Fruit fly (Drosophila melanogaster) whole organism, embryonic: Measurements from ENCODE around the gene CG43116.

ENCODE experiments used
- CG10267 ChIP-seq: fragments of 200-800 bp; sonication (Bioruptor generic); optimal IDR thresholded peaks from 2 replicates; lab custom pipeline; 2018; ENCODE audit warnings: missing biosample characterization, mild to moderate bottlenecking, missing genetic modification characterization, moderate library complexity
- CG10543 ChIP-seq: fragments of 200-800 bp; sonication (Bioruptor generic); optimal IDR thresholded peaks from 3 replicates; lab custom pipeline; 2017; ENCODE audit warnings: missing biosample characterization, mild to moderate bottlenecking, missing genetic modification characterization, moderate library complexity
- CG11398 ChIP-seq: fragments of 200-800 bp; sonication (Bioruptor generic); optimal IDR thresholded peaks from 2 replicates; lab custom pipeline; 2016; ENCODE audit warnings: missing biosample characterization, missing genetic modification characterization
- CG12659 ChIP-seq: fragments of 200-800 bp; sonication (Bioruptor generic); optimal IDR thresholded peaks from 3 replicates; lab custom pipeline; 2017; ENCODE audit warnings: mild to moderate bottlenecking, missing biosample characterization, missing genetic modification reagents, missing genetic modification characterization
- CG13123 ChIP-seq: fragments of 200-800 bp; sonication (Bioruptor generic); optimal IDR thresholded peaks from 2 replicates; lab custom pipeline; 2016; ENCODE audit warnings: missing biosample characterization, missing genetic modification characterization
- CG13894 ChIP-seq: fragments of 200-800 bp; sonication (Bioruptor generic); optimal IDR thresholded peaks from 3 replicates; lab custom pipeline; 2018; ENCODE audit warnings: missing biosample characterization, mild to moderate bottlenecking, missing genetic modification characterization, moderate library complexity
- CG15601 ChIP-seq: fragments of 200-800 bp; sonication (Bioruptor generic); optimal IDR thresholded peaks from 3 replicates; lab custom pipeline; 2019; ENCODE audit warnings: missing biosample characterization, mild to moderate bottlenecking, missing genetic modification characterization, moderate library complexity
- CG18599 ChIP-seq: fragments of 200-800 bp; sonication (Bioruptor generic); optimal IDR thresholded peaks from 3 replicates; lab custom pipeline; 2017; ENCODE audit warnings: missing biosample characterization, missing genetic modification characterization, mild to moderate bottlenecking, moderate library complexity, missing genetic modification reagents
- CG2116 ChIP-seq: fragments of 200-800 bp; sonication (Bioruptor generic); optimal IDR thresholded peaks from 3 replicates; lab custom pipeline; 2018; ENCODE audit warnings: missing biosample characterization, mild to moderate bottlenecking, missing genetic modification characterization
- CG31365 ChIP-seq: fragments of 200-800 bp; sonication (Bioruptor generic); optimal IDR thresholded peaks from 2 replicates; lab custom pipeline; 2018; ENCODE audit warnings: missing biosample characterization, mild to moderate bottlenecking, missing genetic modification characterization
- CG3726 ChIP-seq: fragments of 200-800 bp; sonication (Bioruptor generic); IDR thresholded peaks from 3 replicates; pipeline ENCODE4, ENCODE4 v1.3.6; 2022; ENCODE audit warnings: missing biosample characterization, missing genetic modification characterization
- CG3995 ChIP-seq: fragments of 200-800 bp; sonication (Bioruptor generic); optimal IDR thresholded peaks from 3 replicates; lab custom pipeline; 2016; ENCODE audit warnings: missing biosample characterization, missing genetic modification characterization
- CG42726 ChIP-seq: fragments of 200-800 bp; sonication (Bioruptor generic); IDR thresholded peaks from 2 replicates; pipeline ENCODE4 v1.3.6; 2022; ENCODE audit warnings: missing biosample characterization, missing genetic modification characterization; ENCODE audit not compliant: partially characterized antibody
- CG4820 ChIP-seq: fragments of 200-800 bp; sonication (Bioruptor generic); optimal IDR thresholded peaks from 3 replicates; lab custom pipeline; 2016; ENCODE audit warnings: missing biosample characterization, missing genetic modification characterization
- CG6175 ChIP-seq: fragments of 200-800 bp; sonication (Bioruptor generic); IDR thresholded peaks from 3 replicates; pipeline ENCODE4 v1.3.6; 2022; ENCODE audit warnings: missing biosample characterization, missing genetic modification characterization
- CG7556 ChIP-seq: fragments of 200-800 bp; sonication (Bioruptor generic); optimal IDR thresholded peaks from 2 replicates; lab custom pipeline; 2017; ENCODE audit warnings: missing biosample characterization, mild to moderate bottlenecking, missing genetic modification characterization
- CG7786 ChIP-seq: fragments of 200-800 bp; sonication (Bioruptor generic); optimal IDR thresholded peaks from 2 replicates; lab custom pipeline; 2016; ENCODE audit warnings: missing biosample characterization, missing genetic modification characterization
- CG7987 ChIP-seq: fragments of 200-800 bp; sonication (Bioruptor generic); optimal IDR thresholded peaks from 2 replicates; lab custom pipeline; 2018; ENCODE audit warnings: missing biosample characterization, mild to moderate bottlenecking, missing genetic modification characterization, moderate library complexity
- CG8290 ChIP-seq, 3 experiments: fragments of 200-800 bp; sonication (Bioruptor generic); optimal IDR thresholded peaks; 2 replicates each; lab custom pipeline; 2016 to 2019; ENCODE audit warnings: missing biosample characterization in 3 of 3, missing genetic modification characterization in 3 of 3, mild to moderate bottlenecking in 2 of 3, moderate library complexity in 1 of 3
- CG8359 ChIP-seq: fragments of 200-800 bp; sonication (Bioruptor generic); optimal IDR thresholded peaks from 2 replicates; lab custom pipeline; 2017; ENCODE audit warnings: missing biosample characterization, mild to moderate bottlenecking, missing genetic modification characterization, borderline replicate concordance
- CG9797 ChIP-seq: fragments of 200-800 bp; sonication (Bioruptor generic); optimal IDR thresholded peaks from 3 replicates; lab custom pipeline; 2018; ENCODE audit warnings: missing biosample characterization, mild to moderate bottlenecking, missing genetic modification characterization
- Chrac-16 ChIP-seq: fragments of 200-800 bp; sonication (Bioruptor generic); optimal IDR thresholded peaks from 3 replicates; lab custom pipeline; 2016; ENCODE audit warnings: missing biosample characterization, missing genetic modification characterization
- CoRest ChIP-seq: fragments of 200-800 bp; sonication (Bioruptor generic); optimal IDR thresholded peaks from 3 replicates; lab custom pipeline; 2018; ENCODE audit warnings: missing biosample characterization, mild to moderate bottlenecking, missing genetic modification characterization, moderate library complexity
- D ChIP-seq, 2 experiments: fragments of 200-800 bp in 1 of 2; fragments of >200 bp in 1 of 2; sonication (Bioruptor generic) in 1 of 2; optimal IDR thresholded peaks; 2 replicates in 1 of 2; 3 replicates in 1 of 2; lab custom pipeline; 2017; ENCODE audit warnings: mild to moderate bottlenecking in 1 of 2, missing biosample characterization in 1 of 2, missing genetic modification characterization in 1 of 2, missing genetic modification reagents in 1 of 2
- Dek ChIP-seq: fragments of 200-800 bp; sonication (Bioruptor generic); optimal IDR thresholded peaks from 3 replicates; lab custom pipeline; 2019; ENCODE audit warnings: missing biosample characterization, mild to moderate bottlenecking, missing genetic modification characterization, moderate library complexity
- Dfd ChIP-seq, 2 experiments: fragments of >200 bp; optimal IDR thresholded peaks; 2 replicates each; lab custom pipeline; 2017; ENCODE audit warnings: missing biosample characterization in 2 of 2, missing genetic modification characterization in 2 of 2
- E2f2 ChIP-seq: fragments of 200-800 bp; sonication (Bioruptor generic); IDR thresholded peaks from 2 replicates; pipeline ENCODE4 v1.3.6; 2022; ENCODE audit warnings: missing biosample characterization, missing genetic modification characterization
- Ets97D ChIP-seq: fragments of 200-800 bp; sonication (Bioruptor generic); optimal IDR thresholded peaks from 3 replicates; lab custom pipeline; 2016; ENCODE audit warnings: missing biosample characterization, missing genetic modification characterization
- HLHmδ ChIP-seq: fragments of 200-800 bp; sonication (Bioruptor generic); optimal IDR thresholded peaks from 2 replicates; lab custom pipeline; 2018; ENCODE audit warnings: missing biosample characterization, mild to moderate bottlenecking, missing genetic modification characterization, moderate library complexity
- Hand ChIP-seq: fragments of 200-800 bp; sonication (Bioruptor generic); optimal IDR thresholded peaks from 2 replicates; lab custom pipeline; 2017; ENCODE audit warnings: mild to moderate bottlenecking, missing biosample characterization, missing genetic modification reagents, missing genetic modification characterization
- Lpt ChIP-seq: fragments of >200 bp; optimal IDR thresholded peaks from 2 replicates; lab custom pipeline; 2018; ENCODE audit warnings: missing biosample characterization, missing genetic modification characterization
- MTF-1 ChIP-seq: fragments of 200-800 bp; sonication (Bioruptor generic); optimal IDR thresholded peaks from 2 replicates; lab custom pipeline; 2018; ENCODE audit warnings: missing biosample characterization, mild to moderate bottlenecking, missing genetic modification characterization, borderline replicate concordance
- Med ChIP-seq: fragments of 200-800 bp; sonication (Bioruptor generic); peaks from one replicate; lab custom pipeline; 2016; ENCODE audit warnings: missing biosample characterization, missing genetic modification characterization, mild to moderate bottlenecking, inconsistent platforms, moderate library complexity
- Sox100B ChIP-seq: fragments of 200-800 bp; sonication (Bioruptor generic); optimal IDR thresholded peaks from 3 replicates; lab custom pipeline; 2018; ENCODE audit warnings: missing biosample characterization, mild to moderate bottlenecking, missing genetic modification characterization
- crc ChIP-seq: fragments of 200-800 bp; sonication (Bioruptor generic); optimal IDR thresholded peaks from 2 replicates; lab custom pipeline; 2016; ENCODE audit warnings: missing biosample characterization, missing genetic modification characterization
- dan ChIP-seq: fragments of 200-800 bp; sonication (Bioruptor generic); IDR thresholded peaks from 2 replicates; pipeline ENCODE4 v1.3.6; 2022; ENCODE audit warnings: missing biosample characterization, missing genetic modification characterization
- eve ChIP-seq, 2 experiments: fragments of >200 bp; optimal IDR thresholded peaks; 2 replicates each; lab custom pipeline; 2017; ENCODE audit warnings: missing biosample characterization in 2 of 2, missing genetic modification characterization in 2 of 2
- gsb-n ChIP-seq: fragments of 200-800 bp; sonication (Bioruptor generic); optimal IDR thresholded peaks from 3 replicates; lab custom pipeline; 2018; ENCODE audit warnings: missing biosample characterization, mild to moderate bottlenecking, missing genetic modification characterization
- ham ChIP-seq: fragments of 200-800 bp; sonication (Bioruptor generic); IDR thresholded peaks from 2 replicates; pipeline ENCODE4 v1.3.6; 2022; ENCODE audit warnings: missing biosample characterization, missing genetic modification characterization
- kah ChIP-seq: fragments of 200-800 bp; sonication (Bioruptor generic); optimal IDR thresholded peaks from 2 replicates; lab custom pipeline; 2018; ENCODE audit warnings: missing biosample characterization, mild to moderate bottlenecking, missing genetic modification characterization
- kay ChIP-seq: fragments of 200-800 bp; sonication (Bioruptor generic); optimal IDR thresholded peaks from 2 replicates; lab custom pipeline; 2016; ENCODE audit warnings: missing biosample characterization, missing genetic modification characterization
- kni ChIP-seq: fragments of 200-800 bp; sonication (Bioruptor generic); optimal IDR thresholded peaks from 3 replicates; lab custom pipeline; 2017; ENCODE audit warnings: mild to moderate bottlenecking, missing biosample characterization, missing genetic modification reagents, missing genetic modification characterization
- lov ChIP-seq, 2 experiments: fragments of 200-800 bp in 1 of 2; fragments of >200 bp in 1 of 2; sonication (Bioruptor generic) in 1 of 2; IDR thresholded peaks in 1 of 2; optimal IDR thresholded peaks in 1 of 2; 2 replicates in 1 of 2; 3 replicates in 1 of 2; pipeline versions ENCODE4 v1.3.6 to Lab custom; 2017 to 2022; ENCODE audit warnings: missing biosample characterization in 1 of 2, missing genetic modification characterization in 1 of 2
- mirr ChIP-seq: fragments of 200-800 bp; sonication (Bioruptor generic); optimal IDR thresholded peaks from 3 replicates; lab custom pipeline; 2018; ENCODE audit warnings: missing biosample characterization, mild to moderate bottlenecking, missing genetic modification characterization
- oc ChIP-seq: fragments of 200-800 bp; sonication (Bioruptor generic); optimal IDR thresholded peaks from 2 replicates; lab custom pipeline; 2018; ENCODE audit warnings: missing biosample characterization, mild to moderate bottlenecking, missing genetic modification characterization, moderate library complexity
- pnt ChIP-seq: fragments of 200-800 bp; sonication (Bioruptor generic); optimal IDR thresholded peaks from 3 replicates; lab custom pipeline; 2016; ENCODE audit warnings: missing biosample characterization, missing genetic modification characterization
- schlank ChIP-seq: fragments of 200-800 bp; sonication (Bioruptor generic); optimal IDR thresholded peaks from 2 replicates; lab custom pipeline; 2018; ENCODE audit warnings: missing biosample characterization, mild to moderate bottlenecking, missing genetic modification characterization
- sob ChIP-seq: fragments of 200-800 bp; sonication (Bioruptor generic); IDR thresholded peaks from 2 replicates; pipeline ENCODE4 v1.3.6; 2022; ENCODE audit warnings: missing biosample characterization, missing genetic modification characterization
- tna ChIP-seq: fragments of 200-800 bp; sonication (Bioruptor generic); IDR thresholded peaks from 2 replicates; pipeline ENCODE4 v1.3.6; 2022; ENCODE audit warnings: missing biosample characterization, missing genetic modification characterization; ENCODE audit not compliant: partially characterized antibody

The CG43116 gene

dm6 chr3R:26012288-26012687, 15.5 kb upstream of the CG43116 start (continued):
- TF ChIP-seq mirr (no peak), dan (GFP tag; lab: Robert Waterston, UW) (no peak), D (optimal IDR thresholded peaks at IDR 0.05; lab: Kevin White, UChicago) (peak; percentile 46), D (GFP tag; optimal IDR thresholded peaks at IDR 0.05; lab: Kevin White, UChicago) (no peak), CG8290 (GFP tag; optimal IDR thresholded peaks at IDR 0.05; lab: Kevin White, UChicago) (no peak), CG8290 (tag; optimal IDR thresholded peaks at IDR 0.05; lab: Kevin White, UChicago) (no peak), kni (GFP tag; lab: Kevin White, UChicago) (peak; percentile 53), kah (GFP tag; lab: Kevin White, UChicago) (no peak), CoRest (tag; lab: Kevin White, UChicago) (no peak), sob (GFP tag; lab: Robert Waterston, UW) (no peak), CG7786 (no peak), CG10267 (tag; lab: Kevin White, UChicago) (no peak), HLHmδ (GFP tag; lab: Kevin White, UChicago) (peak; percentile 14), CG10543 (GFP tag; lab: Kevin White, UChicago) (no peak), CG7556 (no peak), oc (tag; lab: Kevin White, UChicago) (no peak), Dek (no peak), Med (GFP tag; lab: Kevin White, UChicago) (peak; percentile 11), CG3726 (no peak), lov (optimal IDR thresholded peaks at IDR 0.05; lab: Kevin White, UChicago) (no peak), lov (GFP tag; IDR thresholded peaks at IDR 0.05; lab: Robert Waterston, UW) (0 out of 3 replicates have a peak, but pooled peaks have one; percentile 30), CG2116 (GFP tag; lab: Kevin White, UChicago) (no peak), Dfd (GFP tag; optimal IDR thresholded peaks at IDR 0.05; lab: Kevin White, UChicago) (no peak), kay (no peak)

- TF ChIP-seq Lpt (GFP tag; lab: Kevin White, UChicago) (no peak), CG13123 (GFP tag; lab: Kevin White, UChicago) (peak; percentile 10), CG18599 (GFP tag; lab: Kevin White, UChicago) (peak; percentile 23), tna (GFP tag; lab: Robert Waterston, UW) (no peak), Chrac-16 (no peak), pnt (GFP tag; lab: Kevin White, UChicago) (no peak), ham (GFP tag; lab: Robert Waterston, UW) (no peak), CG13894 (no peak), CG12659 (peak; percentile 3), gsb-n (tag; lab: Kevin White, UChicago) (peak; percentile 49), sob (GFP tag; lab: Robert Waterston, UW) (no peak), schlank (tag; lab: Kevin White, UChicago) (no peak), CG15601 (tag; lab: Kevin White, UChicago) (peak; percentile 79), MTF-1 (peak; percentile 61), CG8359 (GFP tag; lab: Kevin White, UChicago) (peak; percentile 13), Sox100B (peak; percentile 47), CG11398 (peak; percentile 44), CG42726 (GFP tag; lab: Robert Waterston, UW) (no peak), CG3995 (GFP tag; lab: Kevin White, UChicago) (no peak), CG4820 (GFP tag; lab: Kevin White, UChicago) (no peak), CG7987 (GFP tag; lab: Kevin White, UChicago) (peak; percentile 65), CG9797 (GFP tag; lab: Kevin White, UChicago) (no peak), E2f2 (GFP tag; lab: Robert Waterston, UW) (no peak), Med (GFP tag; lab: Kevin White, UChicago) (peak; percentile 61), eve (GFP tag; optimal IDR thresholded peaks at IDR 0.05; lab: Kevin White, UChicago) (no peak), Ets97D (GFP tag; lab: Kevin White, UChicago) (no peak), CG6175 (GFP tag; lab: Robert Waterston, UW) (no peak), Hand (GFP tag; lab: Kevin White, UChicago) (no peak), CG31365 (tag; lab: Kevin White, UChicago) (peak; percentile 34), crc (no peak)
Measured at dm6 chr3R:26011542-26011941, 14.7 kb upstream of the CG43116 start.
